Fruit fly (Drosophila melanogaster) whole organism, embryonic: Measurements from ENCODE around the gene CG6000.

Source experiments
- ATbp ChIP-seq: fragments of 200-800 bp; sonication (Bioruptor generic); optimal IDR thresholded peaks from 2 replicates; lab custom pipeline; 2017; ENCODE audit warnings: missing biosample characterization, mild to moderate bottlenecking, missing genetic modification characterization, missing genetic modification reagents
- Asciz ChIP-seq: fragments of 200-800 bp; sonication (Bioruptor generic); optimal IDR thresholded peaks from 2 replicates; lab custom pipeline; 2017; ENCODE audit warnings: missing biosample characterization, mild to moderate bottlenecking, missing genetic modification characterization, missing genetic modification reagents
- Awh ChIP-seq: fragments of 200-800 bp; sonication (Bioruptor generic); IDR thresholded peaks from 2 replicates; pipeline ENCODE4, ENCODE4 v1.3.6; 2022; ENCODE audit warnings: missing biosample characterization, missing genetic modification characterization
- Blimp-1 ChIP-seq: fragments of 200-800 bp; sonication (Bioruptor generic); optimal IDR thresholded peaks from 3 replicates; lab custom pipeline; 2018; ENCODE audit warnings: missing biosample characterization, missing genetic modification characterization, mild to moderate bottlenecking, moderate library complexity, missing genetic modification reagents
- CG10366 ChIP-seq: fragments of 200-800 bp; sonication (Bioruptor generic); IDR thresholded peaks from 2 replicates; pipeline ENCODE4 v1.3.6; 2022; ENCODE audit warnings: missing biosample characterization, missing genetic modification characterization
- CG10654 ChIP-seq: fragments of 200-800 bp; sonication (Bioruptor generic); optimal IDR thresholded peaks from 2 replicates; lab custom pipeline; 2016; ENCODE audit warnings: missing biosample characterization, missing genetic modification characterization
- CG10979 ChIP-seq: fragments of 200-800 bp; sonication (Bioruptor generic); optimal IDR thresholded peaks from 2 replicates; lab custom pipeline; 2018; ENCODE audit warnings: missing biosample characterization, mild to moderate bottlenecking, missing genetic modification characterization, moderate library complexity
- CG11456 ChIP-seq: fragments of 200-800 bp; sonication (Bioruptor generic); IDR thresholded peaks from 3 replicates; pipeline ENCODE4 v1.3.6; 2022; ENCODE audit warnings: missing biosample characterization, missing genetic modification characterization
- CG11504 ChIP-seq: fragments of 200-800 bp; sonication (Bioruptor generic); optimal IDR thresholded peaks from 3 replicates; lab custom pipeline; 2019; ENCODE audit warnings: missing biosample characterization, mild to moderate bottlenecking, missing genetic modification characterization, moderate library complexity
- CG12219 ChIP-seq: fragments of 200-800 bp; sonication (Bioruptor generic); optimal IDR thresholded peaks from 3 replicates; lab custom pipeline; 2018; ENCODE audit warnings: missing biosample characterization, mild to moderate bottlenecking, missing genetic modification characterization
- CG12391 ChIP-seq: fragments of 200-800 bp; sonication (Bioruptor generic); optimal IDR thresholded peaks from 3 replicates; lab custom pipeline; 2018; ENCODE audit warnings: missing biosample characterization, mild to moderate bottlenecking, missing genetic modification characterization, moderate library complexity
- CG12659 ChIP-seq: fragments of 200-800 bp; sonication (Bioruptor generic); optimal IDR thresholded peaks from 3 replicates; lab custom pipeline; 2017; ENCODE audit warnings: mild to moderate bottlenecking, missing biosample characterization, missing genetic modification reagents, missing genetic modification characterization
- CG1603 ChIP-seq: fragments of 200-800 bp; sonication (Bioruptor generic); optimal IDR thresholded peaks from 2 replicates; lab custom pipeline; 2019; ENCODE audit warnings: missing biosample characterization, mild to moderate bottlenecking, missing genetic modification characterization, moderate library complexity
- CG17385 ChIP-seq: fragments of 200-800 bp; sonication (Bioruptor generic); optimal IDR thresholded peaks from 3 replicates; lab custom pipeline; 2018; ENCODE audit warnings: missing biosample characterization, mild to moderate bottlenecking, missing genetic modification characterization
- CG18262 ChIP-seq: fragments of 200-800 bp; optimal IDR thresholded peaks from 3 replicates; lab custom pipeline; 2019; ENCODE audit warnings: missing biosample characterization, mild to moderate bottlenecking, missing genetic modification characterization, moderate library complexity
- CG30403 ChIP-seq: fragments of 200-800 bp; sonication (Bioruptor generic); optimal IDR thresholded peaks from 3 replicates; lab custom pipeline; 2016; ENCODE audit warnings: missing biosample characterization, missing genetic modification characterization
- CG31365 ChIP-seq: fragments of 200-800 bp; sonication (Bioruptor generic); optimal IDR thresholded peaks from 2 replicates; lab custom pipeline; 2018; ENCODE audit warnings: missing biosample characterization, mild to moderate bottlenecking, missing genetic modification characterization
- CG4730 ChIP-seq: fragments of 200-800 bp; sonication (Bioruptor generic); IDR thresholded peaks from 2 replicates; pipeline ENCODE4 v1.3.6; 2022; ENCODE audit warnings: missing biosample characterization, missing genetic modification characterization
- CG7839 ChIP-seq: fragments of 200-800 bp; sonication (Bioruptor generic); optimal IDR thresholded peaks from 3 replicates; lab custom pipeline; 2018; ENCODE audit warnings: missing biosample characterization, mild to moderate bottlenecking, missing genetic modification characterization, moderate library complexity
- CG9437 ChIP-seq: fragments of 200-800 bp; sonication (Bioruptor generic); optimal IDR thresholded peaks from 2 replicates; lab custom pipeline; 2018; ENCODE audit warnings: missing biosample characterization, mild to moderate bottlenecking, missing genetic modification characterization
- CG9727 ChIP-seq: fragments of 200-800 bp; sonication (Bioruptor generic); optimal IDR thresholded peaks from 3 replicates; lab custom pipeline; 2017; ENCODE audit warnings: missing biosample characterization, mild to moderate bottlenecking, missing genetic modification characterization
- CoRest ChIP-seq: fragments of 200-800 bp; sonication (Bioruptor generic); optimal IDR thresholded peaks from 3 replicates; lab custom pipeline; 2018; ENCODE audit warnings: missing biosample characterization, mild to moderate bottlenecking, missing genetic modification characterization, moderate library complexity
- H2.0 ChIP-seq: fragments of 200-800 bp; sonication (Bioruptor generic); IDR thresholded peaks from 2 replicates; pipeline ENCODE4 v1.3.6; 2022; ENCODE audit warnings: missing biosample characterization, missing genetic modification characterization
- HHEX ChIP-seq: fragments of 200-800 bp; sonication (Bioruptor generic); optimal IDR thresholded peaks from 3 replicates; lab custom pipeline; 2017; ENCODE audit warnings: missing biosample characterization, mild to moderate bottlenecking, missing genetic modification characterization, missing genetic modification reagents
- Hr51 ChIP-seq, 2 experiments: fragments of 200-800 bp; sonication (Bioruptor generic); optimal IDR thresholded peaks; 2 replicates in 1 of 2; 3 replicates in 1 of 2; lab custom pipeline; 2016 to 2018; ENCODE audit warnings: missing biosample characterization in 2 of 2, missing genetic modification characterization in 2 of 2, mild to moderate bottlenecking in 1 of 2, moderate library complexity in 1 of 2
- Oli ChIP-seq: fragments of 200-800 bp; sonication (Bioruptor generic); optimal IDR thresholded peaks from 2 replicates; lab custom pipeline; 2018; ENCODE audit warnings: missing biosample characterization, mild to moderate bottlenecking, missing genetic modification characterization, moderate library complexity
- PHDP ChIP-seq: fragments of 200-800 bp; sonication (Bioruptor generic); optimal IDR thresholded peaks from 3 replicates; lab custom pipeline; 2018; ENCODE audit warnings: missing biosample characterization, mild to moderate bottlenecking, missing genetic modification characterization, moderate library complexity
- Rfx ChIP-seq: fragments of 200-800 bp; sonication (Bioruptor generic); IDR thresholded peaks from 2 replicates; pipeline ENCODE4 v1.3.6; 2022; ENCODE audit warnings: missing biosample characterization, missing genetic modification characterization
- Sry-β ChIP-seq: fragments of 200-800 bp; sonication (Bioruptor generic); optimal IDR thresholded peaks from 2 replicates; lab custom pipeline; 2018; ENCODE audit warnings: missing biosample characterization, mild to moderate bottlenecking, missing genetic modification characterization, moderate library complexity
- Trl ChIP-seq, 3 experiments: fragments of >200 bp in 2 of 3; fragments of 200-800 bp in 1 of 3; sonication (Bioruptor generic) in 1 of 3; optimal IDR thresholded peaks; 2 replicates in 1 of 3; 3 replicates in 2 of 3; lab custom pipeline; 2016 to 2017; ENCODE audit warnings: missing biosample characterization in 1 of 3, missing genetic modification characterization in 1 of 3
- Xbp1 ChIP-seq: fragments of 200-800 bp; sonication (Bioruptor generic); optimal IDR thresholded peaks from 3 replicates; lab custom pipeline; 2016; ENCODE audit warnings: missing biosample characterization, mild to moderate bottlenecking, missing genetic modification characterization
- caup ChIP-seq: fragments of 200-800 bp; sonication (Bioruptor generic); optimal IDR thresholded peaks from 3 replicates; lab custom pipeline; 2017; ENCODE audit warnings: missing biosample characterization, mild to moderate bottlenecking, missing genetic modification characterization, moderate library complexity; ENCODE audit not compliant: severe bottlenecking
- esg ChIP-seq: fragments of 200-800 bp; sonication (Bioruptor generic); conservative IDR thresholded peaks from 2 replicates; pipeline ENCODE4 v1.3.6; 2022; ENCODE audit warnings: missing biosample characterization, missing genetic modification characterization
- hkb ChIP-seq, 2 experiments: fragments of 200-800 bp in 1 of 2; fragments of >200 bp in 1 of 2; sonication (Bioruptor generic) in 1 of 2; IDR thresholded peaks in 1 of 2; optimal IDR thresholded peaks in 1 of 2; 2 replicates each; pipeline versions ENCODE4 v1.3.6 to Lab custom; 2017 to 2022; ENCODE audit warnings: missing biosample characterization in 1 of 2, missing genetic modification characterization in 1 of 2
- lola ChIP-seq, 3 experiments: fragments of >200 bp in 2 of 3; fragments of 200-800 bp in 1 of 3; sonication (Bioruptor generic) in 1 of 3; optimal IDR thresholded peaks; 2 replicates each; lab custom pipeline; 2017 to 2019; ENCODE audit warnings: missing biosample characterization in 3 of 3, missing genetic modification characterization in 3 of 3, mild to moderate bottlenecking in 1 of 3, moderate library complexity in 1 of 3
- mam ChIP-seq: fragments of 200-800 bp; sonication (Bioruptor generic); optimal IDR thresholded peaks from 3 replicates; lab custom pipeline; 2016; ENCODE audit warnings: missing biosample characterization, missing genetic modification characterization
- mld ChIP-seq: fragments of 200-800 bp; sonication (Bioruptor generic); IDR thresholded peaks from 3 replicates; pipeline ENCODE4 v1.3.6; 2022; ENCODE audit warnings: missing biosample characterization, missing genetic modification characterization; ENCODE audit not compliant: partially characterized antibody
- pan ChIP-seq, 4 experiments: fragments of >200 bp in 3 of 4; fragments of 200-800 bp in 1 of 4; sonication (Bioruptor generic) in 1 of 4; optimal IDR thresholded peaks in 3 of 4; IDR thresholded peaks in 1 of 4; 2 replicates each; pipeline versions ENCODE4 v1.3.6 to Lab custom; 2017 to 2022; ENCODE audit warnings: missing biosample characterization in 2 of 4, missing genetic modification characterization in 2 of 4, mixed read lengths in 1 of 4
- phol ChIP-seq: fragments of 200-800 bp; sonication (Bioruptor generic); optimal IDR thresholded peaks from 3 replicates; lab custom pipeline; 2018; ENCODE audit warnings: missing biosample characterization, mild to moderate bottlenecking, missing genetic modification characterization, moderate library complexity
- sc ChIP-seq, 3 experiments: fragments of >200 bp in 2 of 3; fragments of 200-800 bp in 1 of 3; sonication (Bioruptor generic) in 1 of 3; optimal IDR thresholded peaks; 2 replicates in 2 of 3; 3 replicates in 1 of 3; lab custom pipeline; 2017; ENCODE audit warnings: mild to moderate bottlenecking in 1 of 3, missing biosample characterization in 1 of 3, missing genetic modification characterization in 1 of 3, missing genetic modification reagents in 1 of 3
- slp2 ChIP-seq: fragments of 200-800 bp; sonication (Bioruptor generic); optimal IDR thresholded peaks from 2 replicates; lab custom pipeline; 2016; ENCODE audit warnings: missing biosample characterization, missing genetic modification characterization
- tgo ChIP-seq: fragments of 200-800 bp; sonication (Bioruptor generic); IDR thresholded peaks from 3 replicates; pipeline ENCODE4 v1.3.6; 2022; ENCODE audit warnings: missing biosample characterization, missing genetic modification characterization
- ttk ChIP-seq: fragments of 200-800 bp; sonication (Bioruptor generic); IDR thresholded peaks from 2 replicates; pipeline ENCODE4 v2.1.2; 2022; ENCODE audit warnings: missing biosample characterization, missing genetic modification characterization
- unpg ChIP-seq: fragments of 200-800 bp; sonication (Bioruptor generic); optimal IDR thresholded peaks from 3 replicates; lab custom pipeline; 2018; ENCODE audit warnings: missing biosample characterization, mild to moderate bottlenecking, missing genetic modification characterization, moderate library complexity

The CG6000 gene

DNA sequence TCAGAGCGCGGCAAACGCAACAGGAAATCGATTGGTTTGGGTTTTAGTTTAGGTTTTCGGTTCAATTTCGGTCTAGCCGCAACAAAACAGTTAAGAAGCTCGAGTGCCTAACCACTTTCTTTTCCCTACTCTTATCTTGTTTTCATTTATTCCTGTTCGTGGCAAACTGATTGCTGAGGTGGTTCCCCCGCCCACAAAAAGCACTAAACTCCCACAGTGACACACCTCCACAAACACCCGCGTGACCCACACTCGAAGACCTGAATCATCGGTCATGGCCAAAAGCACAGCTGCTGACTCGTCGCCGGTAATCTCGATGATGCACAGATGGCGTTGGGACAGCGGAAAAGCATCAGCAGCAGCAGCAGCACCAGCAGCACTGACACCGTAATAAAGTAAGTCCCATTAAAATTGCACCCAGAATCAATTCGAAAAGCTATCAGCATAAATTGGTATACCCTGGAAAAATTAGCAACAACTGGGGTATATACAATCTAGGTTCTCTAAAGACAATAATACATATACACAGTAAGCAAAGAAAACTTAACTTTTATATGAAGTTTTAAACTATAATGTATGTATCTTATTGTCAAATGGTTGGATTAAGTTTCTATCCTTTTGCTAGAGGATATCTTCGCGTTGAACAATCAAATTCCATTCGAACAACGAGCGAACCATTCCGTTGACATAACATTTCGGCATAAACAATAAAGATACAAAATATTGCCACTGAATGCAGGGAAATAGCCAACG is 28.3 kb upstream of the CG6000 start (continued):
- TF ChIP-seq CG30403 (GFP tag; lab: Kevin White, UChicago) (peak; percentile 27), Hr51 (GFP tag; optimal IDR thresholded peaks at IDR 0.05; lab: Kevin White, UChicago) (peak in 1 of 2 experiments; percentile 62), CG9727 (GFP tag; lab: Kevin White, UChicago) (no peak), unpg (GFP tag; lab: Kevin White, UChicago) (peak; percentile 5), HHEX (GFP tag; lab: Kevin White, UChicago) (peak; percentile 10), hkb (optimal IDR thresholded peaks at IDR 0.05; lab: Kevin White, UChicago) (no peak), hkb (GFP tag; IDR thresholded peaks at IDR 0.05; lab: Robert Waterston, UW) (peak; percentile 42; the same call in 1 of the 2 replicates), CG10366 (GFP tag; lab: Robert Waterston, UW) (peak; percentile 19; the same call in 1 of the 2 replicates), slp2 (no peak), CG12659 (GFP tag; lab: Kevin White, UChicago) (peak; percentile 13), CG31365 (no peak), PHDP (tag; lab: Kevin White, UChicago) (peak; percentile 36), CG1603 (tag; lab: Kevin White, UChicago) (peak; percentile 40), CG11456 (GFP tag; lab: Robert Waterston, UW) (no peak), CG12219 (GFP tag; lab: Kevin White, UChicago) (peak; percentile 13), tgo (GFP tag; lab: Robert Waterston, UW) (peak; percentile 54), Oli (tag; lab: Kevin White, UChicago) (peak; percentile 40), Awh (peak; percentile 41; the same call in 1 of the 2 replicates), H2.0 (peak; percentile 36; the same call in 1 of the 2 replicates), mld (GFP tag; lab: Robert Waterston, UW) (0 out of 3 replicates have a peak, but pooled peaks have one; percentile 22), ttk (GFP tag; lab: Robert Waterston, UW) (peak; percentile 21; the same call in 1 of the 2 replicates), phol (tag; lab: Kevin White, UChicago) (peak; percentile 7), Rfx (GFP tag; lab: Robert Waterston, UW) (peak; percentile 54), mam (peak; percentile 11), CG9437 (GFP tag; lab: Kevin White, UChicago) (peak; percentile 17), Blimp-1 (GFP tag; lab: Kevin White, UChicago) (no peak), CG7839 (tag; lab: Kevin White, UChicago) (peak; percentile 69), CG4730 (GFP tag; lab: Robert Waterston, UW) (peak; percentile 27; the same call in 1 of the 2 replicates), esg (GFP tag; lab: Robert Waterston, UW) (peak; percentile 38; the same call in 1 of the 2 replicates), CoRest (tag; lab: Kevin White, UChicago) (peak; percentile 22), CG10979 (peak; percentile 13), CG10654 (GFP tag; lab: Kevin White, UChicago) (peak; percentile 10), ATbp (GFP tag; lab: Kevin White, UChicago) (peak; percentile 7), Trl (optimal IDR thresholded peaks at IDR 0.05; lab: Kevin White, UChicago) (no peak), Trl (GFP tag; optimal IDR thresholded peaks at IDR 0.05; lab: Kevin White, UChicago) (no peak), sc (optimal IDR thresholded peaks at IDR 0.05; lab: Kevin White, UChicago) (no peak), sc (GFP tag; optimal IDR thresholded peaks at IDR 0.05; lab: Kevin White, UChicago) (no peak), caup (GFP tag; lab: Kevin White, UChicago) (no peak), Asciz (no peak), lola (GFP tag; optimal IDR thresholded peaks at IDR 0.05; lab: Kevin White, UChicago) (peak in 1 of 3 experiments; percentile 17), CG18262 (tag; lab: Kevin White, UChicago) (peak; percentile 52), pan (optimal IDR thresholded peaks at IDR 0.05; lab: Kevin White, UChicago) (no peak), pan (GFP tag; optimal IDR thresholded peaks at IDR 0.05 in 1 of 2, IDR thresholded peaks at IDR 0.05 in 1 of 2) (peak in 1 of 2 experiments; percentile 62), CG11504 (tag; lab: Kevin White, UChicago) (peak; percentile 66), CG17385 (GFP tag; lab: Kevin White, UChicago) (peak; percentile 2), Xbp1 (peak; percentile 49), Sry-β (no peak), CG12391 (tag; lab: Kevin White, UChicago) (peak; percentile 58)
